Fruit fly (Drosophila melanogaster) whole organism, adult: ENCODE measurements around the gene east.

ENCODE experiments used
- CG11617 ChIP-seq: fragments of 200-800 bp; sonication (Bioruptor generic); optimal IDR thresholded peaks from 2 replicates; lab custom pipeline; 2017; ENCODE audit warnings: mild to moderate bottlenecking, missing biosample characterization, missing genetic modification reagents, missing genetic modification characterization
- CG33017 ChIP-seq: fragments of 200-800 bp; sonication (Bioruptor generic); optimal IDR thresholded peaks from 2 replicates; lab custom pipeline; 2018; ENCODE audit warnings: missing biosample characterization, mild to moderate bottlenecking, missing genetic modification characterization, moderate library complexity
- CG5204 ChIP-seq: fragments of 200-800 bp; sonication (Bioruptor generic); optimal IDR thresholded peaks from 2 replicates; lab custom pipeline; 2016; ENCODE audit warnings: missing biosample characterization, missing genetic modification characterization
- CG7045 ChIP-seq: fragments of 200-800 bp; sonication (Bioruptor generic); optimal IDR thresholded peaks from 2 replicates; lab custom pipeline; 2017; ENCODE audit warnings: missing biosample characterization, mild to moderate bottlenecking, missing genetic modification characterization
- CG7101 ChIP-seq: fragments of 200-800 bp; sonication (Bioruptor generic); optimal IDR thresholded peaks from 2 replicates; lab custom pipeline; 2018; ENCODE audit warnings: missing biosample characterization, mild to moderate bottlenecking, missing genetic modification characterization, moderate library complexity
- Clk ChIP-seq: fragments of 200-800 bp; sonication (Bioruptor generic); optimal IDR thresholded peaks from 2 replicates; lab custom pipeline; 2017; ENCODE audit warnings: missing biosample characterization, missing genetic modification characterization
- Mnt ChIP-seq: fragments of 200-800 bp; sonication (Bioruptor generic); optimal IDR thresholded peaks from 2 replicates; lab custom pipeline; 2016; ENCODE audit warnings: missing biosample characterization, mild to moderate bottlenecking, missing genetic modification characterization
- cic ChIP-seq: fragments of 200-800 bp; sonication (Bioruptor generic); optimal IDR thresholded peaks from 2 replicates; lab custom pipeline; 2017; ENCODE audit warnings: missing biosample characterization, mild to moderate bottlenecking, missing genetic modification characterization, moderate library complexity
- cnc ChIP-seq, 2 experiments: fragments of >200 bp; optimal IDR thresholded peaks; 2 replicates each; lab custom pipeline; 2017
- kay ChIP-seq: fragments of 200-800 bp; sonication (Bioruptor generic); peaks from one replicate; lab custom pipeline; 2016; ENCODE audit warnings: missing biosample characterization, missing genetic modification characterization, borderline replicate concordance
- ovo ChIP-seq: fragments of 200-800 bp; sonication (Bioruptor generic); optimal IDR thresholded peaks from 2 replicates; lab custom pipeline; 2016; ENCODE audit warnings: missing biosample characterization, missing genetic modification characterization
- pad ChIP-seq: fragments of 200-800 bp; sonication (Bioruptor generic); optimal IDR thresholded peaks from 3 replicates; lab custom pipeline; 2017; ENCODE audit warnings: missing biosample characterization, missing genetic modification characterization, mild to moderate bottlenecking, moderate library complexity, missing genetic modification reagents
- tj ChIP-seq: fragments of 200-800 bp; sonication (Bioruptor generic); optimal IDR thresholded peaks from 3 replicates; lab custom pipeline; 2017; ENCODE audit warnings: missing biosample characterization, mild to moderate bottlenecking, missing genetic modification characterization, moderate library complexity
- toe ChIP-seq: fragments of 200-800 bp; sonication (Bioruptor generic); optimal IDR thresholded peaks from 2 replicates; lab custom pipeline; 2016; ENCODE audit warnings: missing biosample characterization, missing genetic modification characterization

DNA sequence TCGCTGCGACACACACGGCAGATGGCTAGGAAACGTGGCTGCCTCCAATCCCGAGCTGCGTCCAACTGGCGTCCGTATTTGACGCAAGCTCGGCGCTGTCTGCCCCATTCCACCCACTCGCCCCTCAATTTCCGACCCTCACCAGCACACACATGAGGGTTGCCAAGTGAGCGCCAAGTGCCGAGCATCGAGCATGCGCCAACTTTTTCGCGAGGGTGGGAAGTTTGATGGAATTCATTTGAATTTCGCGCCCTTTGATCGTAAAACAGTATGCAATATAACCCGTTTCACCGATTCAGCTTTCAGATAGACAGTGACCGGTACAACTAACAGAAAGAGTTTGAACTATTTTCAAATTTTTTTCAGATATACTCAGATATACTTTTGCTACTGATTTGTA is 51.2 kb downstream of the east start, which contains the start of gene Sik2:
- no peak for TF ChIP-seq toe (GFP tag; lab: Kevin White, UChicago)
- TF ChIP-seq CG33017 (tag; lab: Kevin White, UChicago): no peak
- TF ChIP-seq pad: no peak
- no peak for TF ChIP-seq tj (GFP tag; lab: Kevin White, UChicago)
- TF ChIP-seq ovo (GFP tag; lab: Kevin White, UChicago): no peak
- no peak for TF ChIP-seq cic (GFP tag; lab: Kevin White, UChicago)
- TF ChIP-seq CG7045 (GFP tag; lab: Kevin White, UChicago): no peak
- no peak for TF ChIP-seq Mnt (GFP tag; lab: Kevin White, UChicago)
- no peak for TF ChIP-seq kay (GFP tag; lab: Kevin White, UChicago)
- no peak for TF ChIP-seq CG5204 (GFP tag; lab: Kevin White, UChicago)
- TF ChIP-seq CG11617: no peak
- no peak for TF ChIP-seq cnc (optimal IDR thresholded peaks at IDR 0.05; lab: Kevin White, UChicago)
- no peak for TF ChIP-seq CG7101
- no peak for TF ChIP-seq Clk (GFP tag; lab: Kevin White, UChicago)
